Worm (Caenorhabditis elegans) whole organism, L4 larva: ENCODE measurements around the gene F21C10.9.
A peak's percentile ranks its signal among the peaks of the same experiment; 100 is the strongest.

ENCODE experiments used
- D1046.2 ChIP-seq: fragments of 200-800 bp; sonication (Bioruptor generic); IDR thresholded peaks from 2 replicates; pipeline ENCODE4 v1.3.6; 2022; ENCODE audit warnings: missing genetic modification characterization, missing compliant biosample characterization
- F10B5.3 ChIP-seq: sonication (generic microtip); optimal IDR thresholded peaks from 2 replicates; lab custom pipeline; 2016; ENCODE audit warnings: mild to moderate bottlenecking, missing genetic modification characterization, missing compliant biosample characterization
- F44E2.7 ChIP-seq: fragments of 200-800 bp; sonication (Bioruptor generic); IDR thresholded peaks from 2 replicates; pipeline ENCODE4 v2.1.2; 2022; ENCODE audit warnings: missing genetic modification characterization, missing compliant biosample characterization
- Y48G9A.11 ChIP-seq: fragments of 200-800 bp; sonication (Bioruptor generic); IDR thresholded peaks from 2 replicates; pipeline ENCODE4 v1.3.6; 2022; ENCODE audit warnings: missing genetic modification reagents, missing genetic modification characterization, missing compliant biosample characterization
- Y5F2A.4 ChIP-seq: fragments of 200-800 bp; sonication (Bioruptor generic); optimal IDR thresholded peaks from 2 replicates; lab custom pipeline; 2018; ENCODE audit warnings: mild to moderate bottlenecking, missing genetic modification characterization, missing compliant biosample characterization
- ZK337.2 ChIP-seq: fragments of 200-800 bp; sonication (Bioruptor generic); IDR thresholded peaks from 2 replicates; pipeline ENCODE4 v1.3.6; 2022; ENCODE audit warnings: missing genetic modification reagents, missing genetic modification characterization, missing compliant biosample characterization
- ZK546.5 ChIP-seq, 2 experiments: sonication (generic microtip); optimal IDR thresholded peaks; 2 replicates each; lab custom pipeline; 2017; ENCODE audit warnings: missing biosample characterization in 2 of 2, missing genetic modification characterization in 2 of 2
- aha-1 ChIP-seq: fragments of 150-350 bp; peaks from one replicate; lab custom pipeline; 2014; ENCODE audit warnings: missing biosample characterization, missing genetic modification characterization
- aly-2 ChIP-seq: sonication (generic microtip); optimal IDR thresholded peaks from 2 replicates; lab custom pipeline; 2018; ENCODE audit warnings: missing biosample characterization, missing genetic modification characterization
- attf-4 ChIP-seq: sonication (generic microtip); optimal IDR thresholded peaks from 3 replicates; lab custom pipeline; 2017; ENCODE audit warnings: missing biosample characterization, missing genetic modification characterization
- ceh-20 ChIP-seq: fragments of 200-800 bp; sonication (Bioruptor generic); IDR thresholded peaks from 2 replicates; pipeline ENCODE4 v1.3.6; 2022; ENCODE audit warnings: missing genetic modification reagents, missing genetic modification characterization, missing compliant biosample characterization
- ceh-28 ChIP-seq: fragments of 150-350 bp; optimal IDR thresholded peaks from 2 replicates; lab custom pipeline; 2014; ENCODE audit warnings: missing biosample characterization, missing genetic modification reagents, missing genetic modification characterization
- ceh-44 ChIP-seq: fragments of 200-800 bp; sonication (Bioruptor generic); IDR thresholded peaks from 2 replicates; pipeline ENCODE4 v1.3.6; 2022; ENCODE audit warnings: missing genetic modification reagents, missing genetic modification characterization, missing compliant biosample characterization
- ceh-62 ChIP-seq: sonication (generic microtip); optimal IDR thresholded peaks from 2 replicates; lab custom pipeline; 2017; ENCODE audit warnings: missing biosample characterization, missing genetic modification characterization
- dmd-8 ChIP-seq: fragments of 200-800 bp; sonication (Bioruptor generic); IDR thresholded peaks from 2 replicates; pipeline ENCODE4 v1.3.6; 2022; ENCODE audit warnings: missing genetic modification characterization, missing compliant biosample characterization
- dpl-1 ChIP-seq: fragments of 150-350 bp; optimal IDR thresholded peaks from 2 replicates; lab custom pipeline; 2014; ENCODE audit warnings: missing biosample characterization, missing genetic modification reagents, missing genetic modification characterization
- duxl-1 ChIP-seq: sonication (generic microtip); optimal IDR thresholded peaks from 2 replicates; lab custom pipeline; 2016; ENCODE audit warnings: mild to moderate bottlenecking, missing genetic modification characterization, moderate library complexity, missing compliant biosample characterization; ENCODE audit not compliant: poor library complexity
- lin-38 ChIP-seq: fragments of 200-800 bp; sonication (Bioruptor generic); IDR thresholded peaks from 2 replicates; pipeline ENCODE4 v1.3.6; 2022; ENCODE audit warnings: missing genetic modification reagents, missing genetic modification characterization, missing compliant biosample characterization
- lsy-2 ChIP-seq, 2 experiments: fragments of 150-350 bp in 1 of 2; sonication (generic microtip) in 1 of 2; optimal IDR thresholded peaks; 2 replicates each; lab custom pipeline; 2014 to 2017; ENCODE audit warnings: missing biosample characterization in 2 of 2, missing genetic modification characterization in 2 of 2
- mdl-1 ChIP-seq, 2 experiments: fragments of 150-350 bp in 1 of 2; sonication (generic microtip) in 1 of 2; optimal IDR thresholded peaks; 2 replicates each; lab custom pipeline; 2014 to 2017; ENCODE audit warnings: missing biosample characterization in 2 of 2, missing genetic modification characterization in 2 of 2
- mdt-29 ChIP-seq: fragments of 200-800 bp; sonication (Bioruptor generic); IDR thresholded peaks from 2 replicates; pipeline ENCODE4 v1.3.6; 2022; ENCODE audit warnings: missing genetic modification reagents, missing genetic modification characterization, missing compliant biosample characterization
- mep-1 ChIP-seq: fragments of 150-350 bp; sonication (generic microtip); optimal IDR thresholded peaks from 3 replicates; lab custom pipeline; 2014; ENCODE audit warnings: missing biosample characterization, missing genetic modification characterization
- mxl-2 ChIP-seq: fragments of 200-800 bp; sonication (Bioruptor generic); conservative IDR thresholded peaks from 2 replicates; pipeline ENCODE4 v1.3.6; 2022; ENCODE audit warnings: missing genetic modification reagents, missing genetic modification characterization, missing compliant biosample characterization
- nhr-11 ChIP-seq: fragments of 150-350 bp; optimal IDR thresholded peaks from 2 replicates; lab custom pipeline; 2014; ENCODE audit warnings: missing biosample characterization, missing genetic modification characterization
- nhr-111 ChIP-seq: fragments of 200-800 bp; sonication (Bioruptor generic); optimal IDR thresholded peaks from 2 replicates; lab custom pipeline; 2018; ENCODE audit warnings: mild to moderate bottlenecking, missing genetic modification characterization, missing compliant biosample characterization
- nhr-41 ChIP-seq: fragments of 200-800 bp; sonication (Bioruptor generic); IDR thresholded peaks from 2 replicates; pipeline ENCODE4 v1.3.6; 2022; ENCODE audit warnings: missing genetic modification reagents, missing genetic modification characterization, missing compliant biosample characterization
- pha-4 ChIP-seq, 2 experiments: fragments of 150-350 bp in 1 of 2; fragments of 200-800 bp in 1 of 2; sonication (Bioruptor generic) in 1 of 2; IDR thresholded peaks in 1 of 2; optimal IDR thresholded peaks in 1 of 2; 2 replicates each; pipeline versions ENCODE4 v1.3.6 to Lab custom; 2014 to 2022; ENCODE audit warnings: missing genetic modification characterization in 2 of 2, missing genetic modification reagents in 2 of 2, missing biosample characterization in 1 of 2, missing compliant biosample characterization in 1 of 2
- rbr-2 ChIP-seq: sonication (generic microtip); optimal IDR thresholded peaks from 2 replicates; lab custom pipeline; 2016; ENCODE audit warnings: missing genotype, missing genetic modification characterization, missing compliant biosample characterization
- set-16 ChIP-seq: fragments of 200-800 bp; sonication (Bioruptor generic); IDR thresholded peaks from 2 replicates; pipeline ENCODE4 v1.3.6; 2022; ENCODE audit warnings: missing genetic modification reagents, missing genetic modification characterization, missing compliant biosample characterization
- spr-3 ChIP-seq: fragments of 200-800 bp; sonication (Bioruptor generic); optimal IDR thresholded peaks from 2 replicates; lab custom pipeline; 2018; ENCODE audit warnings: mild to moderate bottlenecking, missing genetic modification characterization, missing compliant biosample characterization
- tra-1 ChIP-seq: fragments of 200-800 bp; sonication (Bioruptor generic); IDR thresholded peaks from 2 replicates; pipeline ENCODE4 v1.3.6; 2022; ENCODE audit warnings: missing genetic modification reagents, missing genetic modification characterization, missing compliant biosample characterization
- unc-62 ChIP-seq, 3 experiments: fragments of 150-350 bp in 1 of 3; sonication (generic microtip); optimal IDR thresholded peaks in 2 of 3; peaks in 1 of 3; 1 replicate in 1 of 3; 2 replicates in 2 of 3; lab custom pipeline; 2014 to 2017; ENCODE audit warnings: missing biosample characterization in 3 of 3, missing genetic modification characterization in 3 of 3, missing genetic modification reagents in 3 of 3, missing genotype in 1 of 3
- vab-7 ChIP-seq: fragments of 200-800 bp; sonication (Bioruptor generic); IDR thresholded peaks from 2 replicates; pipeline ENCODE4 v1.3.6; 2022; ENCODE audit warnings: missing genetic modification reagents, missing genetic modification characterization, missing compliant biosample characterization

The F21C10.9 gene

DNA sequence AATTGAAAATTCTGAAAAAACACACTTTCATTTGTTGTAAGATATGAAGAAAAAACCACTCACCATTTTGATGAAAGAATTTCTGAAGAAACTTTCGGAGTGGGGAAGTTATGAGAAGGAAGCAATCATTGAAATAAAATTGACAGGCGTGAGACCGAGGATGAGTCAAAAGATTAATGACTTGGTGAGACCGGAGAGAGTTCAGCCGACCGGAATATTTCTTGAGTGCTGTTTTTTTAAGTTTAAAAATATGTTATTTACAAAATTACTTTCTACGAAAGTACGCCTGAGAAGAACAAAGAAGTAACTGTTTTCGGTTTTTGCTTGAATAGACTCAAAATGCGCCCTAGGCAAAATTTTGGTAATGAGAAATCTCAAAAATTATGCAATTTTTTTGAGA, 42.2 kb downstream of the F21C10.9 start, which contains the start of gene C25E10.10:
Gene C25E10.10 (minus strand): TSS at position 101 of the 400 bp plus-strand sequence.
- no peak for TF ChIP-seq lsy-2 (tag; optimal IDR thresholded peaks at IDR 0.05; lab: Kevin White, UChicago)
- no peak for TF ChIP-seq tra-1 (GFP tag; lab: Robert Waterston, UW)
- no peak for TF ChIP-seq aha-1
- TF ChIP-seq mdl-1 (tag; optimal IDR thresholded peaks at IDR 0.05; lab: Kevin White, UChicago), result no peak
- no peak for TF ChIP-seq attf-4
- TF ChIP-seq nhr-111 (GFP tag; lab: Kevin White, UChicago), result no peak
- TF ChIP-seq ZK337.2 (GFP tag; lab: Robert Waterston, UW), result no peak
- no peak for TF ChIP-seq dmd-8 (GFP tag; lab: Robert Waterston, UW)
- TF ChIP-seq Y5F2A.4, result no peak
- TF ChIP-seq ceh-44, result no peak
- TF ChIP-seq ceh-62 (tag; lab: Kevin White, UChicago), result no peak
- no peak for TF ChIP-seq aly-2 (tag; lab: Kevin White, UChicago)
- TF ChIP-seq F44E2.7 (GFP tag; lab: Robert Waterston, UW), result no peak
- no peak for TF ChIP-seq nhr-41
- no peak for TF ChIP-seq F10B5.3
- no peak for TF ChIP-seq set-16 (GFP tag; lab: Robert Waterston, UW)
- TF ChIP-seq dpl-1, result no peak
- TF ChIP-seq ceh-28, result no peak
- no peak for TF ChIP-seq pha-4 (GFP tag; IDR thresholded peaks at IDR 0.05; lab: Robert Waterston, UW)
- no peak for TF ChIP-seq pha-4 (tag; optimal IDR thresholded peaks at IDR 0.05; lab: Kevin White, UChicago)
- no peak for TF ChIP-seq ceh-20 (GFP tag; lab: Robert Waterston, UW)

DNA sequence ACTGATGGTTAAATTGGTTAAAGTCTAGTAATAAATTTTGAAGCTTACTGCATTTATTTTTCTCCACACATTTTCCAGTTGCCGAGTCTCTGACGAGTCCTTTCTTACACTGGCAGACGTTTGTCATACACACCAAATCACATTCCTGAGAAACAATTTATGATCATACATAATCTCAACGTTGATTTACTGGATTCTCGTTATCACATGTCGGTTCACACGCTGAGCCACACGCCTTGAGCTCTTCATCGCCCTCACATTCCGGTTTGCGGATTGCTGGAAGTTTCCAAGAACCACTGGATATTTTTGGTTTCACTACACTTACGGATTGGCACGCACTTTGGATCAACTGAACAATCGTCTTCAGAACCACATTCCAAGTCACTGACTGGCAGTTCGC, 42.9 kb downstream of the F21C10.9 start:
- TF ChIP-seq lin-38 (GFP tag; lab: Robert Waterston, UW) (no peak), nhr-11 (tag; lab: Kevin White, UChicago) (peak; percentile 17), unc-62 (GFP tag; optimal IDR thresholded peaks at IDR 0.05 in 1 of 2; lab: Kevin White, UChicago) (peak in 1 of 2 experiments; percentile 68), unc-62 (tag; optimal IDR thresholded peaks at IDR 0.05; lab: Kevin White, UChicago) (no peak)

DNA sequence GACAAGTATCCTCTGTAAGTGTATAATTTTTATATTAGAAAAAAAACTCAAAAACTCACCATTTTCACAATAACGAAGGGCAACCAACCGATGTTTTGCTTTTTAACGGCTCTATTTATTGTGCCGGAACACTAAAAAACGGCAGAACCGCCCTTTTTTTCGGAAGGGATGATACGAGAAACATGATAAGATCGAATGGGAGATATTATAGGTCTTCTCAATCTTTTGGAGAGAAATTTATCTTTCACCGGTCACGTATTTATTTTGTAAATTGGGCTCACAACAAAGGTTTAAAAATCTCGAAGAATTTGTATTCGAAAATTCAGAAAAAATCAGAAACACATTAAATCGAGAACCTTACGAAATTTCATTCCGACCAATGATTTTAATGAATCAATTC, 43.7 kb downstream of the F21C10.9 start, which contains the start of gene swm-1:
Gene swm-1 (minus strand): TSS at position 101 of the 400 bp plus-strand sequence.
- peak; percentile 11 for TF ChIP-seq aha-1
- no peak for TF ChIP-seq mep-1 (tag; lab: Kevin White, UChicago)
- no peak for TF ChIP-seq duxl-1 (tag; lab: Kevin White, UChicago)
- no peak for TF ChIP-seq spr-3
- TF ChIP-seq ZK546.5 (tag; optimal IDR thresholded peaks at IDR 0.05; lab: Kevin White, UChicago), result no peak
- TF ChIP-seq D1046.2 (GFP tag; lab: Robert Waterston, UW), result no peak

- TF ChIP-seq aly-2 (tag; lab: Kevin White, UChicago), result no peak
- TF ChIP-seq mdt-29 (GFP tag; lab: Robert Waterston, UW), result no peak
- TF ChIP-seq F44E2.7 (GFP tag; lab: Robert Waterston, UW), result no peak
- no peak for TF ChIP-seq Y48G9A.11
- TF ChIP-seq rbr-2 (tag; lab: Kevin White, UChicago), result no peak
These were observed 44.5 kb downstream of the F21C10.9 start, which contains the start of gene C25E10.8 for ce11 chrV:9053969-9054368. Gene C25E10.8, minus strand, starts transcription at chrV:9054069.

DNA sequence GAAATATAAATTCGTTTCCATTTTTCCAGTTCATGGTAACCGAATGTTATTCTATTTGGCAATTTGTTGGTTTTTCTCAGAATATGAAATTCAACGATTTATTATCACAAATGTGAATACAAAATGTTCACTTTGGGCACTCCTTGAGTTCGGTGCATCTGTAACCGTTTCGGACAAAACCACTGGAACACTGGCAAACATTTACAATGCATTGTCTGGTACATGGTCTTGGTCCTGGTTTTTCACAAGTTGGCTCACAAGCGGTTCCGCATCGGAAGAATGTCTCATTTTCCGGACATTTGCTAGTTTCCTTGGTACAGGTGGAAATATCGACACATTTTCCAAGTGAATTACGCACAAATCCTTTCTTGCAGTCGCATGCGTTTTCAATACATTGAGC, 45.3 kb downstream of the F21C10.9 start:
- TF ChIP-seq vab-7 (no peak), pha-4 (GFP tag; IDR thresholded peaks at IDR 0.05; lab: Robert Waterston, UW) (no peak), pha-4 (tag; optimal IDR thresholded peaks at IDR 0.05; lab: Kevin White, UChicago) (no peak), aha-1 (peak; percentile 93), mxl-2 (GFP tag; lab: Robert Waterston, UW) (no peak)
